Worm (Caenorhabditis elegans): Measurements from ENCODE around the gene btb-4.
"Not testable (repeated sequence)": the region's sequence is repeated elsewhere in the genome, so short reads cannot be mapped to it uniquely, and the experiment has no call there.

The btb-4 gene

DNA sequence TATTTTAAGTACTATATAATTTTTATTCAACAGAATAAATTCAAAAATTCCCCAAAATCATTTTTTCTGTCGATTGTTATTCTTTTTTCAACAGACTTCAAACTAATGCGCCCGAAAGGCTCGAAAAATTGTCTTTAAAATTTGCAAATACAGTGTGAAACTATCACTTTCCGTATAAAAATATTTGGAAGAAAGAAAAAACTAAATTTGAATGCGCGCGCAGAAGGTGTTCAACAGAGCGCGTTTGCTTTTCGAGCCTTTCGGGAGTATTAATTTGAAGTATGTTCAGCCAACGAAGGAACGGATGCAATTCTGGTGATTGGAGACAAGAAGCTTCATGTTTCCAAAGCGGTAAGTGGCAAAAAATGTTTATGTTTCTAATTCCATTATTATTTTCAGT lies at the start of gene btb-4:
Gene btb-4, plus strand, starts transcription at position 35 of the 400 bp plus-strand sequence.
- TF ChIP-seq hmbx-1 (tag; optimal IDR thresholded peaks at IDR 0.05); tbx-11 (GFP tag; IDR thresholded peaks at IDR 0.05); B0310.2 (tag; optimal IDR thresholded peaks at IDR 0.05): not testable (repeated sequence)

DNA sequence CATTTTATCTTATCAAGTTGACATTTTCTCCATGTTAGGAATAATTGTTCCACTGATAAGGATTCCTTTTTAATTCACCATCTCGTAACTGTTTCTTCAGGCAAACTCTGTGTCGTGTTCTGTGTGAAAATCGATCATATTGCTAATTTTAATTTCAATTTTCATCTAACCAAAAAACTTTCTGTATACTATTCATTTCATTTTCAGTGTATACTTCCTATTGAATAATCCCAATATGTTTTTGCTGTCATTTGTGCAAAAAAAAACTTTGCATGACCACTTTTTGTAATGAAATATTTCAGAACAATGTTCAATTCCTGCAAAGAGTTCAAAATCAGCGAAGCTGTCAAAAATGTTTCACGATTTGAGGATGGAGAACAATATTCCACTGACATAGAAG lies 45.1 kb upstream of the btb-4 start, which contains the start of gene Y16E11A.4:
Gene Y16E11A.4, plus strand, starts transcription at position 301 of the 400 bp plus-strand sequence.
- no peak for TF ChIP-seq ets-7 (tag; optimal IDR thresholded peaks at IDR 0.05)
- no peak for TF ChIP-seq tbx-11 (GFP tag; IDR thresholded peaks at IDR 0.05)
- TF ChIP-seq scrt-1 (GFP tag; IDR thresholded peaks at IDR 0.05), result no peak
- no peak for TF ChIP-seq ceh-36 (tag; optimal IDR thresholded peaks at IDR 0.05)
- no peak for TF ChIP-seq hnd-1 (tag; optimal IDR thresholded peaks at IDR 0.05)
- TF ChIP-seq aly-1 (tag; optimal IDR thresholded peaks at IDR 0.05), result no peak
- no peak for TF ChIP-seq tra-4 (tag; optimal IDR thresholded peaks at IDR 0.05)
- TF ChIP-seq sea-1 (GFP tag; conservative IDR thresholded peaks at IDR 0.05), result no peak
- TF ChIP-seq hmbx-1 (tag; optimal IDR thresholded peaks at IDR 0.05), result no peak
- TF ChIP-seq hmg-4 (GFP tag; optimal IDR thresholded peaks at IDR 0.05), result no peak
- no peak for TF ChIP-seq ama-1 (optimal IDR thresholded peaks at IDR 0.05)
- no peak for TF ChIP-seq ceh-13 (GFP tag; optimal IDR thresholded peaks at IDR 0.05)
- TF ChIP-seq flt-1 (GFP tag; IDR thresholded peaks at IDR 0.05), result no peak

DNA sequence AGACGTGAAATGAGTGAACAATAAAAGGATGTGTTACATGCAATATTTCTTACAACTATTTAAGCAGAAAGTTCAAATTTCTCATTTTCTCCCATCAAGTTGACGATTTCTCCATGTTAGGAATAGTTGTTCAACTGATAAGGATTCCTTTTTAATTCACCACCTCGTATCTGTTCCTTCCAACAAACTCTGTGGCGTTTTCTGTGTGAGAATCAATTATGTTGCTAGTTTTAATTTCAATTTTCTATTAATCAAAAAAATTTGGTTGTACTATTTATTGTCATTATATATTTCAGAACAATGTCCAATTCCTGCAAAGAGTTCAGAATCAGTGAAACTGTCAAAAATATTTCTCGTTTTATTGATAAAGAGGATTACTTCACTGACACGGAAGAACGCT lies 43.1 kb upstream of the btb-4 start, which contains the start of gene math-44:
Gene math-44, plus strand, starts transcription at position 301 of the 400 bp plus-strand sequence.
- no peak for TF ChIP-seq pes-1 (GFP tag; IDR thresholded peaks at IDR 0.05)
- TF ChIP-seq ama-1 (optimal IDR thresholded peaks at IDR 0.05), result no peak
- no peak for TF ChIP-seq sea-1 (GFP tag; conservative IDR thresholded peaks at IDR 0.05)
- no peak for TF ChIP-seq tbx-37 (GFP tag; conservative IDR thresholded peaks at IDR 0.05)
- no peak for TF ChIP-seq B0310.2 (tag; optimal IDR thresholded peaks at IDR 0.05)
- no peak for TF ChIP-seq tra-4 (tag; optimal IDR thresholded peaks at IDR 0.05)
- TF ChIP-seq ceh-36 (tag; optimal IDR thresholded peaks at IDR 0.05), result no peak
- TF ChIP-seq tbx-11 (GFP tag; IDR thresholded peaks at IDR 0.05), result no peak
- no peak for TF ChIP-seq flt-1 (GFP tag; IDR thresholded peaks at IDR 0.05)
- TF ChIP-seq scrt-1 (GFP tag; IDR thresholded peaks at IDR 0.05), result no peak
- no peak for TF ChIP-seq F13C5.2 (tag; optimal IDR thresholded peaks at IDR 0.05)
- no peak for TF ChIP-seq hnd-1 (tag; optimal IDR thresholded peaks at IDR 0.05)
- no peak for TF ChIP-seq ceh-13 (GFP tag; optimal IDR thresholded peaks at IDR 0.05)

DNA sequence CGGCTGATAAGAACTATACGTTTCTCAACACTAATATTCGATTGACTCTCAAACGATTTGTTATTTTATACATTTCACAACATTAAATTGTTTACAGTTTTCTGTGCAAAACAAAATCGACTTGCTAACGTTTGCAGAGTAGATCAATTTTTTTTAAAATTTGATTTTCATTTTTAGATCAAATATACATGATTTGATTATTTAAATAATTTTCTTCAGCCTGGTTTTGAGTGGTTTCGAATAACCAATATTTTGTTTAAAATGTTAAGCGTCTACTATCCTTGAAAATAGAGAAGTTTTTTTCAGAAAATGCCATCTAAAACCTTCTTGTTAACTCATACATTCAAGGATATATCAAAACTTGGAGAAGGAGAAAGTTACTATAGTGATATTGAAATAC lies 38.4 kb upstream of the btb-4 start, which contains the start of gene math-21:
Gene math-21, plus strand, starts transcription at position 301 of the 400 bp plus-strand sequence.
- TF ChIP-seq scrt-1 (GFP tag; IDR thresholded peaks at IDR 0.05), result no peak
- no peak for TF ChIP-seq hmbx-1 (tag; optimal IDR thresholded peaks at IDR 0.05)
- TF ChIP-seq B0310.2 (tag; optimal IDR thresholded peaks at IDR 0.05), result no peak
- no peak for TF ChIP-seq flt-1 (GFP tag; IDR thresholded peaks at IDR 0.05)
- TF ChIP-seq tra-4 (tag; optimal IDR thresholded peaks at IDR 0.05), result no peak
- TF ChIP-seq hnd-1 (tag; optimal IDR thresholded peaks at IDR 0.05), result no peak
- TF ChIP-seq sea-1 (GFP tag; conservative IDR thresholded peaks at IDR 0.05), result no peak
- no peak for TF ChIP-seq ama-1 (optimal IDR thresholded peaks at IDR 0.05)
- no peak for TF ChIP-seq F13C5.2 (tag; optimal IDR thresholded peaks at IDR 0.05)
- TF ChIP-seq pes-1 (GFP tag; IDR thresholded peaks at IDR 0.05), result no peak
- no peak for TF ChIP-seq hmg-4 (GFP tag; optimal IDR thresholded peaks at IDR 0.05)
- no peak for TF ChIP-seq aly-1 (tag; optimal IDR thresholded peaks at IDR 0.05)
- no peak for TF ChIP-seq ceh-36 (tag; optimal IDR thresholded peaks at IDR 0.05)
- no peak for TF ChIP-seq tbx-11 (GFP tag; IDR thresholded peaks at IDR 0.05)

DNA sequence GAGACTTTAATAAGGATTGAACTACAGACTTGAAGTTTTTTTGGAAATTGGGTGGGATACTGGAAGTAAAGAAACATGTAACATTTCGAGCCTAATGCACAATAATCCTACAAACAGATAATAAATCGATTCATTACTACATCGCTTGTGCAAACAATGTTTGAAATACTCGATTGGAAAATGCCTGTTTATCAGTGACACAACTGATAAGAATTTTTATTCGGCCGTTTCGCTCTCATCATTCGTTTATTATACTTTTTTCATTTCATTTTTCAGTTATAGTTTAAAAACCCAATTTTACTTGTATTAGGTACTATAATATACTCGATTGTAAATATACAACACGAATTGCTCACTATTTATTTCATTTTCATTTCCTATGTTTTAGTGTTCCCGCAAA lies 36.4 kb upstream of the btb-4 start:
- no peak for TF ChIP-seq pes-1 (GFP tag; IDR thresholded peaks at IDR 0.05)
- no peak for TF ChIP-seq tbx-11 (GFP tag; IDR thresholded peaks at IDR 0.05)
- no peak for TF ChIP-seq hmg-4 (GFP tag; optimal IDR thresholded peaks at IDR 0.05)
- no peak for TF ChIP-seq scrt-1 (GFP tag; IDR thresholded peaks at IDR 0.05)
- no peak for TF ChIP-seq F13C5.2 (tag; optimal IDR thresholded peaks at IDR 0.05)
- no peak for TF ChIP-seq ceh-36 (tag; optimal IDR thresholded peaks at IDR 0.05)
- TF ChIP-seq tbx-37 (GFP tag; conservative IDR thresholded peaks at IDR 0.05), result no peak
- TF ChIP-seq aly-1 (tag; optimal IDR thresholded peaks at IDR 0.05), result no peak
- no peak for TF ChIP-seq tra-4 (tag; optimal IDR thresholded peaks at IDR 0.05)
- no peak for TF ChIP-seq B0310.2 (tag; optimal IDR thresholded peaks at IDR 0.05)
- no peak for TF ChIP-seq ama-1 (optimal IDR thresholded peaks at IDR 0.05)
- TF ChIP-seq hnd-1 (tag; optimal IDR thresholded peaks at IDR 0.05), result no peak
- TF ChIP-seq flt-1 (GFP tag; IDR thresholded peaks at IDR 0.05), result no peak
- no peak for TF ChIP-seq sea-1 (GFP tag; conservative IDR thresholded peaks at IDR 0.05)
- no peak for TF ChIP-seq ets-7 (tag; optimal IDR thresholded peaks at IDR 0.05)
- TF ChIP-seq ceh-13 (GFP tag; optimal IDR thresholded peaks at IDR 0.05), result no peak
- TF ChIP-seq hmbx-1 (tag; optimal IDR thresholded peaks at IDR 0.05), result no peak

DNA sequence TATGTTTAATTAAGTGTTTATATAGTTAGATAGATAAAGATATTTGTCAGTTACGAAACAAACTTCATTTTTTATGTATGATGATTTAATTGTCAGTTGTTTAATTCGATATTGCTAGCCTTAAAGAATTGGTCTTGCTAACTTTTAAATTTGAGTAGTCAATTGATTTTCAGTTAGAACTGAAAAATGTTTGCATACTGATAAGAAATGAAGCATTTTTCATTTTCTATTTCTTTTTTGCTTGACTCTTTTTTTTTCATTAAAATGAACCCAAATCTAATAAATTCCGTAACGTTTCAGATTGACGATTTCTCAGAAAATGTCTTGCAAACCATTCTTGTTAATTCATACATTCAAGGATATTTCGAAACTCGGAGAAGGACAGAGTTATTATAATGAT lies 35.9 kb upstream of the btb-4 start, which contains the start of gene math-20:
Gene math-20, plus strand, starts transcription at position 301 of the 400 bp plus-strand sequence.
- TF ChIP-seq flt-1 (GFP tag; IDR thresholded peaks at IDR 0.05) (no peak), tra-4 (tag; optimal IDR thresholded peaks at IDR 0.05) (no peak), pes-1 (GFP tag; IDR thresholded peaks at IDR 0.05) (no peak), tbx-11 (GFP tag; IDR thresholded peaks at IDR 0.05) (no peak), sea-1 (GFP tag; conservative IDR thresholded peaks at IDR 0.05) (no peak), F13C5.2 (tag; optimal IDR thresholded peaks at IDR 0.05) (no peak), hmbx-1 (tag; optimal IDR thresholded peaks at IDR 0.05) (no peak), hnd-1 (tag; optimal IDR thresholded peaks at IDR 0.05) (no peak), ets-7 (tag; optimal IDR thresholded peaks at IDR 0.05) (no peak), ceh-36 (tag; optimal IDR thresholded peaks at IDR 0.05) (no peak), scrt-1 (GFP tag; IDR thresholded peaks at IDR 0.05) (no peak), tbx-37 (GFP tag; conservative IDR thresholded peaks at IDR 0.05) (no peak)

DNA sequence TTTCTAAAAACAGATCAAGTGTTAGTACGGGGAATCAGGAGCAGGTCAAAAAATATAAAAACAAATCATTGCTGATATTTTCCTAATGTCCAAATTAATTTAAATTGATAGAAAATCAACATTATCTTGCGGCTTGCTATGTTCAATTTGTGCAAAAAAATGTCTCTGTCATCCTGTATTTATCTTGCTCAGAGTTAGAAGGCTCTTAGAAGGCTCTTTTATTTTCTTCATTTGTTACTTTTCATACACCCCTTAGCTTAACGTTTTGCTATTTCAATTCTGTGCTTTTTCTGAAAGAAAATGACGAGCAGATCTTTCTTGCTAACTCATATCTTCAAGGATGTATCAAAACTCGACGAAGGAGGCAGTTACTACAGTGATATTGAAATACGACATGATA lies 33.6 kb upstream of the btb-4 start, which contains the start of gene math-19:
Gene math-19, plus strand, starts transcription at position 301 of the 400 bp plus-strand sequence.
- not testable (repeated sequence) for TF ChIP-seq hnd-1, ets-7, B0310.2 (tag; optimal IDR thresholded peaks at IDR 0.05)

DNA sequence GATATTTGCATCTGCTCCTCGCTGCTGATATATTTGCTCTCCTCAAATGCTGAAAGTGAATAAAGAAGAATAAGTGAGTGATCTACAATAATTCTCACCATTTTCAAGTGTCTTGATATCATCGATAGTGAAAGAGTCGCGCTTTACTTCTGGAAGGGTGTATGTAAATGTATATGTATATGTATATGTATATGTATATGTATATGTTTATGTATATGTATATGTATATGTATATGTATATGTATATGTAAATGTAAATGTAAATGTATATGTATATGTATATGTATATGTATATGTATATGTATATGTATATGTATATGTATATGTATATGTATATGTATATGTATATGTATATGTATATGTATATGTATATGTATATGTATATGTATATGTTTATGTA lies 31.4 kb upstream of the btb-4 start, which contains the start of gene ceh-84:
Gene ceh-84, minus strand, starts transcription at position 101 of the 400 bp plus-strand sequence.
- TF ChIP-seq ceh-13 (GFP tag; optimal IDR thresholded peaks at IDR 0.05); flt-1 (GFP tag; IDR thresholded peaks at IDR 0.05); ama-1 (optimal IDR thresholded peaks at IDR 0.05): not testable (repeated sequence)

All from whole organism, early embryonic.